Fruit fly (Drosophila melanogaster) whole organism, embryonic: ENCODE results near the gene baf.

Experiments used
- Antp ChIP-seq: fragments of 200-800 bp; sonication (Bioruptor generic); optimal IDR thresholded peaks from 3 replicates; lab custom pipeline; 2016; ENCODE audit warnings: missing biosample characterization, missing genetic modification characterization
- BtbVII ChIP-seq: fragments of 200-800 bp; sonication (Bioruptor generic); optimal IDR thresholded peaks from 3 replicates; lab custom pipeline; 2017; ENCODE audit warnings: missing biosample characterization, mild to moderate bottlenecking, missing genetic modification characterization
- CG11560 ChIP-seq: fragments of 200-800 bp; sonication (Bioruptor generic); IDR thresholded peaks from 3 replicates; pipeline ENCODE4 v1.3.6; 2022; ENCODE audit warnings: missing biosample characterization, missing genetic modification characterization
- CG13424 ChIP-seq: fragments of 200-800 bp; sonication (Bioruptor generic); optimal IDR thresholded peaks from 2 replicates; lab custom pipeline; 2019; ENCODE audit warnings: missing biosample characterization, mild to moderate bottlenecking, missing genetic modification characterization, moderate library complexity
- CG15073 ChIP-seq: fragments of 200-800 bp; sonication (Bioruptor generic); optimal IDR thresholded peaks from 2 replicates; lab custom pipeline; 2016; ENCODE audit warnings: missing biosample characterization, missing genetic modification characterization
- CG15514 ChIP-seq: fragments of 200-800 bp; sonication (Bioruptor generic); optimal IDR thresholded peaks from 3 replicates; lab custom pipeline; 2017; ENCODE audit warnings: missing biosample characterization, missing genetic modification characterization, mild to moderate bottlenecking, moderate library complexity, missing genetic modification reagents
- CG17802 ChIP-seq: fragments of 200-800 bp; sonication (Bioruptor generic); optimal IDR thresholded peaks from 2 replicates; lab custom pipeline; 2018; ENCODE audit warnings: missing biosample characterization, mild to moderate bottlenecking, missing genetic modification characterization, moderate library complexity
- CG2889 ChIP-seq: fragments of 200-800 bp; sonication (Bioruptor generic); IDR thresholded peaks from 3 replicates; pipeline ENCODE4 v1.3.6; 2022; ENCODE audit warnings: missing biosample characterization, missing genetic modification characterization
- CG30020 ChIP-seq: fragments of 200-800 bp; optimal IDR thresholded peaks from 2 replicates; lab custom pipeline; 2019; ENCODE audit warnings: missing biosample characterization, mild to moderate bottlenecking, missing genetic modification characterization, moderate library complexity
- CG32532 ChIP-seq: fragments of 200-800 bp; sonication (Bioruptor generic); IDR thresholded peaks from 2 replicates; pipeline ENCODE4 v1.3.6; 2022; ENCODE audit warnings: missing biosample characterization, missing genetic modification characterization
- CG32772 ChIP-seq: fragments of 200-800 bp; sonication (Bioruptor generic); IDR thresholded peaks from 2 replicates; pipeline ENCODE4 v1.3.6; 2022; ENCODE audit warnings: missing biosample characterization, missing genetic modification characterization
- CG34422 ChIP-seq: fragments of 200-800 bp; sonication (Bioruptor generic); IDR thresholded peaks from 3 replicates; pipeline ENCODE4 v1.3.6; 2022; ENCODE audit warnings: missing biosample characterization, missing genetic modification characterization
- CG4360 ChIP-seq: fragments of 200-800 bp; sonication (Bioruptor generic); IDR thresholded peaks from 2 replicates; pipeline ENCODE4 v1.3.6; 2022; ENCODE audit warnings: missing biosample characterization, missing genetic modification characterization
- CG4424 ChIP-seq: fragments of 200-800 bp; sonication (Bioruptor generic); optimal IDR thresholded peaks from 3 replicates; lab custom pipeline; 2016; ENCODE audit warnings: missing biosample characterization, missing genetic modification characterization
- CG5953 ChIP-seq: fragments of 200-800 bp; sonication (Bioruptor generic); IDR thresholded peaks from 2 replicates; pipeline ENCODE4 v1.3.6; 2022; ENCODE audit warnings: missing biosample characterization, missing genetic modification characterization
- CG8089 ChIP-seq: fragments of 200-800 bp; sonication (Bioruptor generic); optimal IDR thresholded peaks from 3 replicates; lab custom pipeline; 2016; ENCODE audit warnings: missing biosample characterization, missing genetic modification characterization
- CG8359 ChIP-seq: fragments of 200-800 bp; sonication (Bioruptor generic); optimal IDR thresholded peaks from 2 replicates; lab custom pipeline; 2017; ENCODE audit warnings: missing biosample characterization, mild to moderate bottlenecking, missing genetic modification characterization, borderline replicate concordance
- CG8388 ChIP-seq: fragments of 200-800 bp; sonication (Bioruptor generic); optimal IDR thresholded peaks from 2 replicates; lab custom pipeline; 2019; ENCODE audit warnings: missing biosample characterization, mild to moderate bottlenecking, missing genetic modification characterization, moderate library complexity
- CG9609 ChIP-seq: fragments of 200-800 bp; sonication (Bioruptor generic); optimal IDR thresholded peaks from 3 replicates; lab custom pipeline; 2016; ENCODE audit warnings: missing biosample characterization, missing genetic modification characterization
- Chrac-16 ChIP-seq: fragments of 200-800 bp; sonication (Bioruptor generic); optimal IDR thresholded peaks from 3 replicates; lab custom pipeline; 2016; ENCODE audit warnings: missing biosample characterization, missing genetic modification characterization
- D ChIP-seq, 2 experiments: fragments of 200-800 bp in 1 of 2; fragments of >200 bp in 1 of 2; sonication (Bioruptor generic) in 1 of 2; optimal IDR thresholded peaks; 2 replicates in 1 of 2; 3 replicates in 1 of 2; lab custom pipeline; 2017; ENCODE audit warnings: mild to moderate bottlenecking in 1 of 2, missing biosample characterization in 1 of 2, missing genetic modification characterization in 1 of 2, missing genetic modification reagents in 1 of 2
- Dfd ChIP-seq, 2 experiments: fragments of >200 bp; optimal IDR thresholded peaks; 2 replicates each; lab custom pipeline; 2017; ENCODE audit warnings: missing biosample characterization in 2 of 2, missing genetic modification characterization in 2 of 2
- Dll ChIP-seq: fragments of 200-800 bp; sonication (Bioruptor generic); IDR thresholded peaks from 4 replicates; pipeline ENCODE4 v1.3.6; 2022; ENCODE audit warnings: missing biosample characterization, missing genetic modification characterization; ENCODE audit not compliant: partially characterized antibody
- HLH4C ChIP-seq: fragments of 200-800 bp; sonication (Bioruptor generic); IDR thresholded peaks from 3 replicates; pipeline ENCODE4 v1.3.6; 2022; ENCODE audit warnings: missing biosample characterization, missing genetic modification characterization; ENCODE audit not compliant: partially characterized antibody
- HmgZ ChIP-seq: fragments of 200-800 bp; sonication (Bioruptor generic); optimal IDR thresholded peaks from 2 replicates; lab custom pipeline; 2018; ENCODE audit warnings: missing biosample characterization, mild to moderate bottlenecking, missing genetic modification characterization
- Hr39 ChIP-seq: fragments of >200 bp; optimal IDR thresholded peaks from 2 replicates; lab custom pipeline; 2017
- MTF-1 ChIP-seq: fragments of 200-800 bp; sonication (Bioruptor generic); optimal IDR thresholded peaks from 2 replicates; lab custom pipeline; 2018; ENCODE audit warnings: missing biosample characterization, mild to moderate bottlenecking, missing genetic modification characterization, borderline replicate concordance
- Meics ChIP-seq: fragments of 200-800 bp; sonication (Bioruptor generic); optimal IDR thresholded peaks from 2 replicates; lab custom pipeline; 2017; ENCODE audit warnings: missing biosample characterization, mild to moderate bottlenecking, missing genetic modification characterization
- NC2α ChIP-seq: fragments of 200-800 bp; sonication (Bioruptor generic); optimal IDR thresholded peaks from 2 replicates; lab custom pipeline; 2016; ENCODE audit warnings: missing biosample characterization, missing genetic modification characterization
- Nf-YC ChIP-seq: fragments of 200-800 bp; optimal IDR thresholded peaks from 3 replicates; lab custom pipeline; 2019; ENCODE audit warnings: missing biosample characterization, mild to moderate bottlenecking, missing genetic modification characterization, moderate library complexity
- Ptx1 ChIP-seq: fragments of 200-800 bp; sonication (Bioruptor generic); IDR thresholded peaks from 2 replicates; pipeline ENCODE4 v1.3.6; 2022; ENCODE audit warnings: missing biosample characterization, missing genetic modification characterization
- Rx ChIP-seq: fragments of 200-800 bp; sonication (Bioruptor generic); IDR thresholded peaks from 2 replicates; pipeline ENCODE4 v1.3.6; 2022; ENCODE audit warnings: missing biosample characterization, missing genetic modification characterization
- caup ChIP-seq: fragments of 200-800 bp; sonication (Bioruptor generic); optimal IDR thresholded peaks from 3 replicates; lab custom pipeline; 2017; ENCODE audit warnings: missing biosample characterization, mild to moderate bottlenecking, missing genetic modification characterization, moderate library complexity; ENCODE audit not compliant: severe bottlenecking
- cg ChIP-seq: fragments of 200-800 bp; sonication (Bioruptor generic); optimal IDR thresholded peaks from 3 replicates; lab custom pipeline; 2019; ENCODE audit warnings: missing biosample characterization, mild to moderate bottlenecking, missing genetic modification characterization, moderate library complexity
- chm ChIP-seq: fragments of 200-800 bp; sonication (Bioruptor generic); IDR thresholded peaks from 2 replicates; pipeline ENCODE4 v1.3.6; 2022; ENCODE audit warnings: missing biosample characterization, missing genetic modification characterization
- crc ChIP-seq: fragments of 200-800 bp; sonication (Bioruptor generic); optimal IDR thresholded peaks from 2 replicates; lab custom pipeline; 2016; ENCODE audit warnings: missing biosample characterization, missing genetic modification characterization
- esg ChIP-seq: fragments of 200-800 bp; sonication (Bioruptor generic); conservative IDR thresholded peaks from 2 replicates; pipeline ENCODE4 v1.3.6; 2022; ENCODE audit warnings: missing biosample characterization, missing genetic modification characterization
- fd3F ChIP-seq: fragments of 200-800 bp; sonication (Bioruptor generic); optimal IDR thresholded peaks from 2 replicates; lab custom pipeline; 2018; ENCODE audit warnings: missing biosample characterization, mild to moderate bottlenecking, missing genetic modification characterization, moderate library complexity
- gcm ChIP-seq: fragments of 200-800 bp; sonication (Bioruptor generic); optimal IDR thresholded peaks from 2 replicates; lab custom pipeline; 2019; ENCODE audit warnings: missing biosample characterization, mild to moderate bottlenecking, missing genetic modification characterization, moderate library complexity
- hbn ChIP-seq: fragments of 200-800 bp; sonication (Bioruptor generic); IDR thresholded peaks from 2 replicates; pipeline ENCODE4 v1.3.6; 2022; ENCODE audit warnings: missing biosample characterization, missing genetic modification characterization; ENCODE audit not compliant: partially characterized antibody
- lola ChIP-seq, 3 experiments: fragments of >200 bp in 2 of 3; fragments of 200-800 bp in 1 of 3; sonication (Bioruptor generic) in 1 of 3; optimal IDR thresholded peaks; 2 replicates each; lab custom pipeline; 2017 to 2019; ENCODE audit warnings: missing biosample characterization in 3 of 3, missing genetic modification characterization in 3 of 3, mild to moderate bottlenecking in 1 of 3, moderate library complexity in 1 of 3
- mld ChIP-seq: fragments of 200-800 bp; sonication (Bioruptor generic); IDR thresholded peaks from 3 replicates; pipeline ENCODE4 v1.3.6; 2022; ENCODE audit warnings: missing biosample characterization, missing genetic modification characterization; ENCODE audit not compliant: partially characterized antibody
- nmo ChIP-seq: fragments of 200-800 bp; sonication (Bioruptor generic); optimal IDR thresholded peaks from 2 replicates; lab custom pipeline; 2018; ENCODE audit warnings: missing biosample characterization, mild to moderate bottlenecking, missing genetic modification characterization, moderate library complexity
- psq ChIP-seq: fragments of 200-800 bp; sonication (Bioruptor generic); optimal IDR thresholded peaks from 2 replicates; lab custom pipeline; 2017; ENCODE audit warnings: missing biosample characterization, missing genetic modification characterization
- sens ChIP-seq: fragments of 200-800 bp; sonication (Bioruptor generic); peaks from one replicate; lab custom pipeline; 2016; ENCODE audit warnings: missing biosample characterization, missing genetic modification characterization
- sens-2 ChIP-seq: fragments of 200-800 bp; sonication (Bioruptor generic); IDR thresholded peaks from 2 replicates; pipeline ENCODE4 v1.3.6; 2022; ENCODE audit warnings: missing biosample characterization, missing genetic modification characterization
- slp2 ChIP-seq: fragments of 200-800 bp; sonication (Bioruptor generic); optimal IDR thresholded peaks from 2 replicates; lab custom pipeline; 2016; ENCODE audit warnings: missing biosample characterization, missing genetic modification characterization
- stwl ChIP-seq: fragments of 200-800 bp; sonication (Bioruptor generic); optimal IDR thresholded peaks from 3 replicates; lab custom pipeline; 2018; ENCODE audit warnings: missing biosample characterization, mild to moderate bottlenecking, missing genetic modification characterization, moderate library complexity
- tio ChIP-seq: fragments of 200-800 bp; sonication (Bioruptor generic); optimal IDR thresholded peaks from 2 replicates; lab custom pipeline; 2017; ENCODE audit warnings: missing biosample characterization, missing genetic modification characterization, inconsistent platforms
- zfh2 ChIP-seq: fragments of 200-800 bp; sonication (Bioruptor generic); optimal IDR thresholded peaks from 2 replicates; lab custom pipeline; 2016; ENCODE audit warnings: missing biosample characterization, missing genetic modification characterization

Gene baf

dm6 chr2L:8030693-8031210 lies 1.5 kb downstream of the baf start, which contains the start of gene Cka (continued):
- TF ChIP-seq CG30020 (peak; percentile 40), Dll (GFP tag; lab: Robert Waterston, UW) (no peak), CG32532 (no peak), tio (no peak), CG17802 (tag; lab: Kevin White, UChicago) (no peak), CG5953 (GFP tag; lab: Robert Waterston, UW) (no peak), Rx (GFP tag; lab: Robert Waterston, UW) (no peak), CG13424 (tag; lab: Kevin White, UChicago) (peak; percentile 18), Meics (no peak), slp2 (GFP tag; lab: Kevin White, UChicago) (no peak), fd3F (no peak), CG34422 (GFP tag; lab: Robert Waterston, UW) (peak; percentile 85), CG4424 (no peak), lola (GFP tag; optimal IDR thresholded peaks at IDR 0.05; lab: Kevin White, UChicago) (no peak), HLH4C (GFP tag; lab: Robert Waterston, UW) (no peak), sens-2 (GFP tag; lab: Robert Waterston, UW) (no peak), Nf-YC (tag; lab: Kevin White, UChicago) (peak; percentile 81), zfh2 (GFP tag; lab: Kevin White, UChicago) (no peak), CG8388 (GFP tag; lab: Kevin White, UChicago) (no peak), BtbVII (GFP tag; lab: Kevin White, UChicago) (no peak), psq (no peak), caup (no peak), gcm (GFP tag; lab: Kevin White, UChicago) (peak; percentile 44), CG9609 (GFP tag; lab: Kevin White, UChicago) (no peak), hbn (GFP tag; lab: Robert Waterston, UW) (no peak), Ptx1 (no peak), CG4360 (GFP tag; lab: Robert Waterston, UW) (no peak), CG11560 (tag; lab: Robert Waterston, UW) (no peak), HmgZ (tag; lab: Kevin White, UChicago) (peak; percentile 72), esg (no peak), NC2α (GFP tag; lab: Kevin White, UChicago) (no peak), CG15514 (GFP tag; lab: Kevin White, UChicago) (peak; percentile 12), chm (peak; percentile 54; the same call in 1 of the 2 replicates), CG15073 (GFP tag; lab: Kevin White, UChicago) (no peak), Hr39 (lab: Kevin White, UChicago) (no peak), Dfd (GFP tag; optimal IDR thresholded peaks at IDR 0.05; lab: Kevin White, UChicago) (no peak), sens (GFP tag; lab: Kevin White, UChicago) (peak; percentile 41), Antp (GFP tag; lab: Kevin White, UChicago) (no peak), nmo (peak; percentile 35), stwl (tag; lab: Kevin White, UChicago) (peak; percentile 33), D (optimal IDR thresholded peaks at IDR 0.05; lab: Kevin White, UChicago) (peak; percentile 73), D (GFP tag; optimal IDR thresholded peaks at IDR 0.05; lab: Kevin White, UChicago) (no peak), mld (GFP tag; lab: Robert Waterston, UW) (no peak), Chrac-16 (GFP tag; lab: Kevin White, UChicago) (no peak), CG8089 (GFP tag; lab: Kevin White, UChicago) (no peak), CG32772 (GFP tag; lab: Robert Waterston, UW) (no peak), crc (GFP tag; lab: Kevin White, UChicago) (no peak), CG2889 (GFP tag; lab: Robert Waterston, UW) (no peak), CG8359 (no peak), cg (GFP tag; lab: Kevin White, UChicago) (peak; percentile 97), MTF-1 (GFP tag; lab: Kevin White, UChicago) (no peak)
